Fruit fly (Drosophila melanogaster) Kc167 (cell line): ENCODE data around the gene CG15333.

ENCODE experiments used
- Myc ChIP-seq: fragments of >200 bp; optimal IDR thresholded peaks from 2 replicates; lab custom pipeline; 2017; ENCODE audit warnings: missing external identifiers
- h ChIP-seq: fragments of >200 bp; optimal IDR thresholded peaks from 3 replicates; lab custom pipeline; 2018; ENCODE audit warnings: missing external identifiers
- insv ChIP-seq: fragments of >200 bp; optimal IDR thresholded peaks from 3 replicates; lab custom pipeline; 2018; ENCODE audit warnings: missing external identifiers
- psq ChIP-seq: fragments of >200 bp; optimal IDR thresholded peaks from 2 replicates; lab custom pipeline; 2017; ENCODE audit warnings: missing external identifiers

- no peak for TF ChIP-seq Myc (lab: Kevin White, UChicago)
- TF ChIP-seq h (lab: Kevin White, UChicago): no peak
- no peak for TF ChIP-seq psq (lab: Kevin White, UChicago)
- TF ChIP-seq insv (lab: Kevin White, UChicago): no peak
These were observed 34.6 kb downstream of the CG15333 start for dm6 chrX:7986551-7986950.
